Fruit fly (Drosophila melanogaster) whole organism, embryonic: ENCODE measurements around the gene Ufd4.
A peak's percentile ranks its signal among the peaks of the same experiment; 100 is the strongest.

Experiments
- BEAF-32 ChIP-seq: fragments of 200-800 bp; sonication (Bioruptor generic); optimal IDR thresholded peaks from 3 replicates; lab custom pipeline; 2017; ENCODE audit warnings: missing biosample characterization, missing genetic modification characterization, mild to moderate bottlenecking, moderate library complexity, missing genetic modification reagents
- CG1024 ChIP-seq: fragments of 200-800 bp; sonication (Bioruptor generic); IDR thresholded peaks from 2 replicates; pipeline ENCODE4 v1.3.6; 2022; ENCODE audit warnings: missing biosample characterization, missing genetic modification characterization
- CG10267 ChIP-seq: fragments of 200-800 bp; sonication (Bioruptor generic); optimal IDR thresholded peaks from 2 replicates; lab custom pipeline; 2018; ENCODE audit warnings: missing biosample characterization, mild to moderate bottlenecking, missing genetic modification characterization, moderate library complexity
- CG13287 ChIP-seq: fragments of 200-800 bp; sonication (Bioruptor generic); IDR thresholded peaks from 2 replicates; pipeline ENCODE4 v1.3.6; 2022; ENCODE audit warnings: missing biosample characterization, missing genetic modification characterization; ENCODE audit not compliant: partially characterized antibody
- CG13296 ChIP-seq: fragments of 200-800 bp; sonication (Bioruptor generic); optimal IDR thresholded peaks from 3 replicates; lab custom pipeline; 2018; ENCODE audit warnings: missing biosample characterization, mild to moderate bottlenecking, missing genetic modification characterization
- CG14710 ChIP-seq: fragments of 200-800 bp; sonication (Bioruptor generic); optimal IDR thresholded peaks from 3 replicates; lab custom pipeline; 2019; ENCODE audit warnings: missing biosample characterization, mild to moderate bottlenecking, missing genetic modification characterization, moderate library complexity
- CG15514 ChIP-seq: fragments of 200-800 bp; sonication (Bioruptor generic); optimal IDR thresholded peaks from 3 replicates; lab custom pipeline; 2017; ENCODE audit warnings: missing biosample characterization, missing genetic modification characterization, mild to moderate bottlenecking, moderate library complexity, missing genetic modification reagents
- CG1603 ChIP-seq: fragments of 200-800 bp; sonication (Bioruptor generic); optimal IDR thresholded peaks from 2 replicates; lab custom pipeline; 2019; ENCODE audit warnings: missing biosample characterization, mild to moderate bottlenecking, missing genetic modification characterization, moderate library complexity
- CG16779 ChIP-seq: fragments of 200-800 bp; sonication (Bioruptor generic); IDR thresholded peaks from 2 replicates; pipeline ENCODE4 v1.3.6; 2022; ENCODE audit warnings: missing biosample characterization, missing genetic modification characterization
- CG17802 ChIP-seq: fragments of 200-800 bp; sonication (Bioruptor generic); optimal IDR thresholded peaks from 2 replicates; lab custom pipeline; 2018; ENCODE audit warnings: missing biosample characterization, mild to moderate bottlenecking, missing genetic modification characterization, moderate library complexity
- CG2116 ChIP-seq: fragments of 200-800 bp; sonication (Bioruptor generic); optimal IDR thresholded peaks from 3 replicates; lab custom pipeline; 2018; ENCODE audit warnings: missing biosample characterization, mild to moderate bottlenecking, missing genetic modification characterization
- CG2129 ChIP-seq: fragments of 200-800 bp; sonication (Bioruptor generic); IDR thresholded peaks from 2 replicates; pipeline ENCODE4 v1.3.6; 2022; ENCODE audit warnings: missing biosample characterization, missing genetic modification characterization; ENCODE audit not compliant: partially characterized antibody
- CG2889 ChIP-seq: fragments of 200-800 bp; sonication (Bioruptor generic); IDR thresholded peaks from 3 replicates; pipeline ENCODE4 v1.3.6; 2022; ENCODE audit warnings: missing biosample characterization, missing genetic modification characterization
- CG30020 ChIP-seq: fragments of 200-800 bp; optimal IDR thresholded peaks from 2 replicates; lab custom pipeline; 2019; ENCODE audit warnings: missing biosample characterization, mild to moderate bottlenecking, missing genetic modification characterization, moderate library complexity
- CG34224 ChIP-seq: fragments of 200-800 bp; sonication (Bioruptor generic); IDR thresholded peaks from 3 replicates; pipeline ENCODE4 v1.3.6; 2022; ENCODE audit warnings: missing biosample characterization, missing genetic modification characterization; ENCODE audit not compliant: partially characterized antibody
- CG3995 ChIP-seq: fragments of 200-800 bp; sonication (Bioruptor generic); optimal IDR thresholded peaks from 3 replicates; lab custom pipeline; 2016; ENCODE audit warnings: missing biosample characterization, missing genetic modification characterization
- CG4617 ChIP-seq: fragments of 200-800 bp; sonication (Bioruptor generic); optimal IDR thresholded peaks from 3 replicates; lab custom pipeline; 2016; ENCODE audit warnings: missing biosample characterization, missing genetic modification characterization, borderline replicate concordance
- CG6791 ChIP-seq: fragments of 200-800 bp; sonication (Bioruptor generic); IDR thresholded peaks from 3 replicates; pipeline ENCODE4 v1.3.6; 2022; ENCODE audit warnings: missing biosample characterization, missing genetic modification characterization; ENCODE audit not compliant: partially characterized antibody
- CG9727 ChIP-seq: fragments of 200-800 bp; sonication (Bioruptor generic); optimal IDR thresholded peaks from 3 replicates; lab custom pipeline; 2017; ENCODE audit warnings: missing biosample characterization, mild to moderate bottlenecking, missing genetic modification characterization
- CG9797 ChIP-seq: fragments of 200-800 bp; sonication (Bioruptor generic); optimal IDR thresholded peaks from 3 replicates; lab custom pipeline; 2018; ENCODE audit warnings: missing biosample characterization, mild to moderate bottlenecking, missing genetic modification characterization
- Dp ChIP-seq: fragments of 200-800 bp; sonication (Bioruptor generic); optimal IDR thresholded peaks from 2 replicates; lab custom pipeline; 2018; ENCODE audit warnings: missing biosample characterization, mild to moderate bottlenecking, missing genetic modification characterization, moderate library complexity
- E2f2 ChIP-seq: fragments of 200-800 bp; sonication (Bioruptor generic); IDR thresholded peaks from 2 replicates; pipeline ENCODE4 v1.3.6; 2022; ENCODE audit warnings: missing biosample characterization, missing genetic modification characterization
- Elba2 ChIP-seq: fragments of 200-800 bp; sonication (Bioruptor generic); optimal IDR thresholded peaks from 3 replicates; lab custom pipeline; 2016; ENCODE audit warnings: missing biosample characterization, missing genetic modification characterization
- Ets65A ChIP-seq: fragments of 200-800 bp; sonication (Bioruptor generic); peaks from one replicate; lab custom pipeline; 2016; ENCODE audit warnings: missing biosample characterization, missing genetic modification characterization
- HLHmδ ChIP-seq: fragments of 200-800 bp; sonication (Bioruptor generic); optimal IDR thresholded peaks from 2 replicates; lab custom pipeline; 2018; ENCODE audit warnings: missing biosample characterization, mild to moderate bottlenecking, missing genetic modification characterization, moderate library complexity
- MESR4 ChIP-seq: fragments of 200-800 bp; sonication (Bioruptor generic); optimal IDR thresholded peaks from 2 replicates; lab custom pipeline; 2018; ENCODE audit warnings: missing biosample characterization, mild to moderate bottlenecking, missing genetic modification characterization, moderate library complexity
- Med ChIP-seq: fragments of 200-800 bp; sonication (Bioruptor generic); peaks from one replicate; lab custom pipeline; 2016; ENCODE audit warnings: missing biosample characterization, missing genetic modification characterization, mild to moderate bottlenecking, inconsistent platforms, moderate library complexity
- Opbp ChIP-seq: fragments of 200-800 bp; sonication (Bioruptor generic); IDR thresholded peaks from 3 replicates; pipeline ENCODE4 v1.3.6; 2022; ENCODE audit warnings: missing biosample characterization, missing genetic modification characterization; ENCODE audit not compliant: partially characterized antibody
- Scr ChIP-seq: fragments of 200-800 bp; sonication (Bioruptor generic); IDR thresholded peaks from 2 replicates; pipeline ENCODE4 v1.3.6; 2022; ENCODE audit warnings: missing biosample characterization, missing genetic modification characterization; ENCODE audit not compliant: partially characterized antibody
- Sin3A ChIP-seq: fragments of >200 bp; optimal IDR thresholded peaks from 2 replicates; lab custom pipeline; 2018
- Sry-δ ChIP-seq: fragments of 200-800 bp; sonication (Bioruptor generic); optimal IDR thresholded peaks from 2 replicates; lab custom pipeline; 2016; ENCODE audit warnings: missing biosample characterization, missing genetic modification characterization
- abd-A ChIP-seq: fragments of 200-800 bp; sonication (Bioruptor generic); optimal IDR thresholded peaks from 3 replicates; lab custom pipeline; 2019; ENCODE audit warnings: missing biosample characterization, mild to moderate bottlenecking, missing genetic modification characterization, moderate library complexity
- amos ChIP-seq: fragments of 200-800 bp; sonication (Bioruptor generic); IDR thresholded peaks from 2 replicates; pipeline ENCODE4 v1.3.6; 2022; ENCODE audit warnings: missing biosample characterization, missing genetic modification characterization; ENCODE audit not compliant: partially characterized antibody
- chinmo ChIP-seq: fragments of 200-800 bp; sonication (Bioruptor generic); IDR thresholded peaks from 4 replicates; pipeline ENCODE4 v1.3.6; 2022; ENCODE audit warnings: missing biosample characterization, missing genetic modification characterization; ENCODE audit not compliant: partially characterized antibody
- crp ChIP-seq, 2 experiments: fragments of 200-800 bp; sonication (Bioruptor generic); optimal IDR thresholded peaks; 2 replicates in 1 of 2; 3 replicates in 1 of 2; lab custom pipeline; 2017; ENCODE audit warnings: missing biosample characterization in 2 of 2, missing genetic modification characterization in 2 of 2, mild to moderate bottlenecking in 1 of 2, moderate library complexity in 1 of 2
- dmrt11E ChIP-seq: fragments of 200-800 bp; sonication (Bioruptor generic); optimal IDR thresholded peaks from 3 replicates; lab custom pipeline; 2018; ENCODE audit warnings: missing biosample characterization, mild to moderate bottlenecking, missing genetic modification characterization, moderate library complexity
- dpn ChIP-seq, 2 experiments: fragments of 200-800 bp; sonication (Bioruptor generic); optimal IDR thresholded peaks; 3 replicates each; lab custom pipeline; 2016; ENCODE audit warnings: missing biosample characterization in 2 of 2, missing genetic modification characterization in 2 of 2
- exex ChIP-seq: fragments of 200-800 bp; sonication (Bioruptor generic); optimal IDR thresholded peaks from 4 replicates; lab custom pipeline; 2018; ENCODE audit warnings: missing biosample characterization, mild to moderate bottlenecking, missing genetic modification characterization, moderate library complexity
- gfzf ChIP-seq: fragments of 200-800 bp; sonication (Bioruptor generic); optimal IDR thresholded peaks from 2 replicates; lab custom pipeline; 2016; ENCODE audit warnings: missing biosample characterization, mild to moderate bottlenecking, missing genetic modification characterization, moderate library complexity
- mld ChIP-seq: fragments of 200-800 bp; sonication (Bioruptor generic); IDR thresholded peaks from 3 replicates; pipeline ENCODE4 v1.3.6; 2022; ENCODE audit warnings: missing biosample characterization, missing genetic modification characterization; ENCODE audit not compliant: partially characterized antibody
- nerfin-2 ChIP-seq: fragments of 200-800 bp; sonication (Bioruptor generic); IDR thresholded peaks from 2 replicates; pipeline ENCODE4 v1.3.6; 2022; ENCODE audit warnings: missing biosample characterization, missing genetic modification characterization; ENCODE audit not compliant: partially characterized antibody
- nmo ChIP-seq: fragments of 200-800 bp; sonication (Bioruptor generic); optimal IDR thresholded peaks from 2 replicates; lab custom pipeline; 2018; ENCODE audit warnings: missing biosample characterization, mild to moderate bottlenecking, missing genetic modification characterization, moderate library complexity
- pfk ChIP-seq: fragments of 200-800 bp; sonication (Bioruptor generic); optimal IDR thresholded peaks from 2 replicates; lab custom pipeline; 2018; ENCODE audit warnings: missing biosample characterization, mild to moderate bottlenecking, missing genetic modification characterization, moderate library complexity
- pzg ChIP-seq: fragments of 200-800 bp; sonication (Bioruptor generic); optimal IDR thresholded peaks from 3 replicates; lab custom pipeline; 2018; ENCODE audit warnings: missing biosample characterization, mild to moderate bottlenecking, missing genetic modification characterization, moderate library complexity
- row ChIP-seq: fragments of 200-800 bp; sonication (Bioruptor generic); IDR thresholded peaks from 3 replicates; pipeline ENCODE4 v1.3.6; 2022; ENCODE audit warnings: missing biosample characterization, missing genetic modification characterization
- stwl ChIP-seq: fragments of 200-800 bp; sonication (Bioruptor generic); optimal IDR thresholded peaks from 3 replicates; lab custom pipeline; 2018; ENCODE audit warnings: missing biosample characterization, mild to moderate bottlenecking, missing genetic modification characterization, moderate library complexity
- unc-4 ChIP-seq: fragments of 200-800 bp; sonication (Bioruptor generic); IDR thresholded peaks from 2 replicates; pipeline ENCODE4 v1.3.6; 2022; ENCODE audit warnings: missing biosample characterization, missing genetic modification characterization; ENCODE audit not compliant: partially characterized antibody

Ufd4 gene

DNA sequence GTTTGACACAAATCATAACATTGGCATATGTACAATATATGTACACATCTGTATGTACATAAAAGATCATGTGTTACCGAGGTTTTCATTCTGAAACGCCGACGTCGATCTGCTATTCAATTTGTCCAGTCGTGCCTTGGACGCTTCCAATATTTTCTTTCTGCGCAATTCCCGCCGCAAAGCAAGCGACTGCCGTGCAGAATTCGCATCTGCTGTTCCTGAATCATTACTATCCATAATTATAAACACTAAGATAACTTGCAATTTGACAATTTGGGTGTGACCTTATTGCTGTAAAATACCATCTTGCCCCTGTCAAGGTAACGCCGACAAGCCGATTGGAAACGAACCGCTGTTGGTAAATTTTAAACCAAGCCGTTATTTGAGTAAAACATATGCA, 19.7 kb upstream of the Ufd4 start (continued):
- no peak for TF ChIP-seq Opbp
- peak; percentile 41 for TF ChIP-seq Dp (GFP tag; lab: Kevin White, UChicago)
- 0 out of 4 replicates have a peak, but pooled peaks have one; percentile 50 for TF ChIP-seq chinmo (GFP tag; lab: Robert Waterston, UW)
- no peak for TF ChIP-seq CG2129 (GFP tag; lab: Robert Waterston, UW)
- peak; percentile 69 for TF ChIP-seq pzg
- TF ChIP-seq Ets65A (GFP tag; lab: Kevin White, UChicago) = peak; percentile 54
- peak; percentile 46; the same call in 1 of the 3 replicates for TF ChIP-seq row
- peak; percentile 23 for TF ChIP-seq exex (tag; lab: Kevin White, UChicago)
- TF ChIP-seq CG4617 (GFP tag; lab: Kevin White, UChicago) = peak; percentile 76
- TF ChIP-seq abd-A (tag; lab: Kevin White, UChicago) = no peak
- peak in 1 of 2 experiments; percentile 60 for TF ChIP-seq crp (GFP tag; optimal IDR thresholded peaks at IDR 0.05; lab: Kevin White, UChicago)
- peak; percentile 97 for TF ChIP-seq CG30020 (tag; lab: Kevin White, UChicago)
- peak; percentile 38; the same call in 1 of the 2 replicates for TF ChIP-seq unc-4 (GFP tag; lab: Robert Waterston, UW)
- TF ChIP-seq CG14710 (tag; lab: Kevin White, UChicago) = peak; percentile 23
- TF ChIP-seq CG16779 (GFP tag; lab: Robert Waterston, UW) = no peak
- TF ChIP-seq CG13296 (GFP tag; lab: Kevin White, UChicago) = peak; percentile 2
- no peak for TF ChIP-seq mld (GFP tag; lab: Robert Waterston, UW)
- no peak for TF ChIP-seq dmrt11E (tag; lab: Kevin White, UChicago)
- TF ChIP-seq Sin3A (lab: Kevin White, UChicago) = peak; percentile 28
- peak; percentile 43 for TF ChIP-seq Med
- peak; percentile 69 for TF ChIP-seq CG9797 (GFP tag; lab: Kevin White, UChicago)
- TF ChIP-seq dpn (GFP tag; optimal IDR thresholded peaks at IDR 0.05; lab: Kevin White, UChicago) = no peak
- 0 out of 2 replicates have a peak, but pooled peaks have one; percentile 42 for TF ChIP-seq CG1024 (GFP tag; lab: Robert Waterston, UW)
- TF ChIP-seq gfzf = peak; percentile 76
- TF ChIP-seq MESR4 = peak; percentile 83
- TF ChIP-seq CG3995 (GFP tag; lab: Kevin White, UChicago) = peak; percentile 10
- peak; percentile 33; the same call in 1 of the 2 replicates for TF ChIP-seq Scr (GFP tag; lab: Robert Waterston, UW)
- peak; percentile 44 for TF ChIP-seq CG2116 (GFP tag; lab: Kevin White, UChicago)
- TF ChIP-seq CG2889 (GFP tag; lab: Robert Waterston, UW) = no peak
- TF ChIP-seq amos (GFP tag; lab: Robert Waterston, UW) = peak; percentile 27; the same call in 1 of the 2 replicates
- TF ChIP-seq CG10267 = peak; percentile 5
- TF ChIP-seq CG15514 (GFP tag; lab: Kevin White, UChicago) = peak; percentile 37
- TF ChIP-seq pfk (GFP tag; lab: Kevin White, UChicago) = peak; percentile 95
- TF ChIP-seq Sry-δ = peak; percentile 42
- peak; percentile 63 for TF ChIP-seq stwl (tag; lab: Kevin White, UChicago)
- TF ChIP-seq E2f2 (GFP tag; lab: Robert Waterston, UW) = peak; percentile 31
- TF ChIP-seq CG34224 (GFP tag; lab: Robert Waterston, UW) = 0 out of 3 replicates have a peak, but pooled peaks have one; percentile 12
- peak; percentile 27 for TF ChIP-seq Elba2
- peak; percentile 34 for TF ChIP-seq CG17802
- peak; percentile 42; the same call in 1 of the 2 replicates for TF ChIP-seq CG13287 (GFP tag; lab: Robert Waterston, UW)
- no peak for TF ChIP-seq CG9727 (GFP tag; lab: Kevin White, UChicago)
- peak; percentile 99 for TF ChIP-seq CG1603 (tag; lab: Kevin White, UChicago)
- TF ChIP-seq BEAF-32 (GFP tag; lab: Kevin White, UChicago) = peak; percentile 52
- TF ChIP-seq HLHmδ (GFP tag; lab: Kevin White, UChicago) = no peak
- peak; percentile 9 for TF ChIP-seq nmo (GFP tag; lab: Kevin White, UChicago)
- TF ChIP-seq CG6791 (GFP tag; lab: Robert Waterston, UW) = 0 out of 3 replicates have a peak, but pooled peaks have one; percentile 36
- no peak for TF ChIP-seq nerfin-2 (GFP tag; lab: Robert Waterston, UW)
